Worm (Caenorhabditis elegans) whole organism, L1 larva: ENCODE results near the gene immt-1.

Source experiments
- egl-27 ChIP-seq, 2 experiments: fragments of 150-350 bp in 1 of 2; sonication (generic microtip); optimal IDR thresholded peaks; 3 replicates each; lab custom pipeline; 2017 to 2018; ENCODE audit warnings: missing biosample characterization in 2 of 2, missing genetic modification characterization in 2 of 2, missing genetic modification reagents in 2 of 2
- mep-1 ChIP-seq: fragments of 150-350 bp; optimal IDR thresholded peaks from 2 replicates; lab custom pipeline; 2014; ENCODE audit warnings: missing biosample characterization, missing genetic modification characterization

ce11 chrX:2712984-2713383 is 26.0 kb upstream of the immt-1 start:
- TF ChIP-seq mep-1 (tag; lab: Kevin White, UChicago) (no peak), egl-27 (tag; optimal IDR thresholded peaks at IDR 0.05; lab: Kevin White, UChicago) (no peak)
